Worm (Caenorhabditis elegans): ENCODE results near the gene rpb-2.

The rpb-2 gene

DNA sequence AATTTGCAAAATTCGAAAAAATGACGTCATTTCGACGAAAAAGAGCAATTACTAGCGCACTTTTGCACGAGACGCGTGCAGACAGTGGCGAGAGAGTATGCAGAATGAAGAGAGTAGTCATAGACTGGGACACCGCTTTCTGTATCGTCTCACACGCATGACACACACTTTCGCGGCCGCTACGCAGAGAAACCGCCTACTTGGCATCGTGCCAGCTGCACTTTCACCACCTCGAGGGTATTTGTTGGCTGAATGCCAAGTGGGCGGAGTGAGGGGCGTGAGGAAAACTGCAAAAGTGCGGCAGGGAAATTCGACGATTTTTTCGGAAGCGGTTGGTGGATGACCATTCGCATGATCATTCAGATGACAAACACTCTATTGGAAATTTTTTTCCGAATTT, 39.6 kb upstream of the rpb-2 start (continued):
- peak; percentile 100 for TF ChIP-seq nhr-25 (tag; optimal IDR thresholded peaks at IDR 0.05)
- TF ChIP-seq ceh-9 (tag; optimal IDR thresholded peaks at IDR 0.05), result no peak
- peak; percentile 97 for TF ChIP-seq elt-2 (tag; optimal IDR thresholded peaks at IDR 0.05)
- peak; percentile 96 for TF ChIP-seq pqm-1 (tag; optimal IDR thresholded peaks at IDR 0.05)
- TF ChIP-seq mdl-1 (tag; optimal IDR thresholded peaks at IDR 0.05), result peak; percentile 97
- TF ChIP-seq lin-15B (tag; optimal IDR thresholded peaks at IDR 0.05), result peak; percentile 96
- TF ChIP-seq eor-1 (tag; optimal IDR thresholded peaks at IDR 0.05), result peak in 1 of 2 experiments; percentile 2
- TF ChIP-seq R02D3.7 (tag; optimal IDR thresholded peaks at IDR 0.05), result peak; percentile 92
- peak; percentile 97 for TF ChIP-seq fos-1 (tag; optimal IDR thresholded peaks at IDR 0.05)
- peak; percentile 98 for TF ChIP-seq nhr-43 (tag; optimal IDR thresholded peaks at IDR 0.05; ENCODE audit: poor library complexity, severe bottlenecking)
- TF ChIP-seq unc-62 (GFP tag; optimal IDR thresholded peaks at IDR 0.05), result peak; percentile 97
- peak; percentile 76 for TF ChIP-seq ceh-16 (tag; optimal IDR thresholded peaks at IDR 0.05)
- peak; percentile 93 for TF ChIP-seq nhr-77 (tag; optimal IDR thresholded peaks at IDR 0.05)
- no peak for TF ChIP-seq fkh-2 (tag; optimal IDR thresholded peaks at IDR 0.05)
- TF ChIP-seq ZK546.5 (tag; optimal IDR thresholded peaks at IDR 0.05), result peak; percentile 58
- peak; percentile 85 for TF ChIP-seq elt-1 (tag; optimal IDR thresholded peaks at IDR 0.05)

ce11 chrIII:4900260-4900659, 39.1 kb upstream of the rpb-2 start, which contains the start of gene tag-340:
tag-340 (plus strand) TSS chrIII:4900508.
- no peak for TF ChIP-seq zag-1 (tag; optimal IDR thresholded peaks at IDR 0.05)

ce11 chrIII:4903784-4904183, 35.6 kb upstream of the rpb-2 start, which contains the start of gene kbp-2:
kbp-2 (minus strand) TSS chrIII:4903884.
- no peak for TF ChIP-seq nhr-23 (tag; optimal IDR thresholded peaks at IDR 0.05)
- no peak for TF ChIP-seq ztf-4 (tag; optimal IDR thresholded peaks at IDR 0.05)
- TF ChIP-seq nhr-77 (tag; optimal IDR thresholded peaks at IDR 0.05), result no peak

ce11 chrIII:4905405-4905804, 34.0 kb upstream of the rpb-2 start, which contains the start of gene F26F4.8:
F26F4.8 (minus strand) TSS chrIII:4905473.
- TF ChIP-seq fos-1 (tag; optimal IDR thresholded peaks at IDR 0.05) (no peak), lin-15B (tag; optimal IDR thresholded peaks at IDR 0.05) (peak; percentile 42), snpc-4 (tag; optimal IDR thresholded peaks at IDR 0.05) (no peak), pqm-1 (tag; optimal IDR thresholded peaks at IDR 0.05) (no peak), ztf-11 (tag; optimal IDR thresholded peaks at IDR 0.05) (no peak), nhr-23 (tag; optimal IDR thresholded peaks at IDR 0.05) (no peak), nfya-1 (tag; optimal IDR thresholded peaks at IDR 0.05; ENCODE audit: insufficient read depth) (peak; percentile 52), unc-39 (tag; optimal IDR thresholded peaks at IDR 0.05) (no peak), pha-4 (tag; optimal IDR thresholded peaks at IDR 0.05) (peak; percentile 14)

ce11 chrIII:4906365-4906764, 33.0 kb upstream of the rpb-2 start:
- TF ChIP-seq nhr-77 (tag; optimal IDR thresholded peaks at IDR 0.05) (no peak), fos-1 (tag; optimal IDR thresholded peaks at IDR 0.05) (no peak), eor-1 (tag; optimal IDR thresholded peaks at IDR 0.05) (no peak), egl-27 (tag; optimal IDR thresholded peaks at IDR 0.05) (no peak), nhr-76 (tag; optimal IDR thresholded peaks at IDR 0.05) (no peak), elt-2 (tag; optimal IDR thresholded peaks at IDR 0.05) (peak; percentile 64), sea-2 (GFP tag; optimal IDR thresholded peaks at IDR 0.05) (no peak), egl-5 (tag; optimal IDR thresholded peaks at IDR 0.05) (no peak), lin-15B (tag; optimal IDR thresholded peaks at IDR 0.05) (no peak), fkh-10 (GFP tag; optimal IDR thresholded peaks at IDR 0.05) (no peak), zag-1 (tag; optimal IDR thresholded peaks at IDR 0.05) (no peak), snpc-4 (tag; optimal IDR thresholded peaks at IDR 0.05) (peak; percentile 26), pha-4 (tag; optimal IDR thresholded peaks at IDR 0.05) (peak; percentile 24), ceh-9 (tag; optimal IDR thresholded peaks at IDR 0.05) (no peak), ceh-16 (tag; optimal IDR thresholded peaks at IDR 0.05) (no peak), jun-1 (tag; optimal IDR thresholded peaks at IDR 0.05) (peak; percentile 44), ztf-4 (tag; optimal IDR thresholded peaks at IDR 0.05) (no peak), nhr-12 (tag; optimal IDR thresholded peaks at IDR 0.05) (no peak), nhr-237 (tag; optimal IDR thresholded peaks at IDR 0.05) (no peak), daf-12 (tag; optimal IDR thresholded peaks at IDR 0.05) (no peak), pqm-1 (tag; optimal IDR thresholded peaks at IDR 0.05) (peak; percentile 2), ceh-28 (tag; optimal IDR thresholded peaks at IDR 0.05) (no peak), unc-62 (GFP tag; optimal IDR thresholded peaks at IDR 0.05) (no peak), skn-1 (tag; optimal IDR thresholded peaks at IDR 0.05) (no peak), lsy-12 (tag; optimal IDR thresholded peaks at IDR 0.05) (no peak), lin-39 (tag; optimal IDR thresholded peaks at IDR 0.05) (no peak), ceh-82 (tag; optimal IDR thresholded peaks at IDR 0.05) (no peak), nhr-43 (tag; optimal IDR thresholded peaks at IDR 0.05; ENCODE audit: poor library complexity, severe bottlenecking) (no peak), tbx-2 (tag; optimal IDR thresholded peaks at IDR 0.05) (no peak), elt-1 (tag; optimal IDR thresholded peaks at IDR 0.05) (no peak), nhr-11 (tag; optimal IDR thresholded peaks at IDR 0.05) (no peak), elt-3 (tag; optimal IDR thresholded peaks at IDR 0.05) (peak in 1 of 3 experiments; percentile 40), nhr-28 (tag; optimal IDR thresholded peaks at IDR 0.05) (no peak), unc-39 (tag; optimal IDR thresholded peaks at IDR 0.05) (no peak), nhr-67 (tag; optimal IDR thresholded peaks at IDR 0.05) (no peak), ZK546.5 (tag; optimal IDR thresholded peaks at IDR 0.05) (no peak)

All from whole organism, L3 larva.